Fruit fly (Drosophila melanogaster): ENCODE data around the gene Pdzd8.

- peak; percentile 57 for TF ChIP-seq OdsH (GFP tag; optimal IDR thresholded peaks at IDR 0.05)
- TF ChIP-seq Sp1 (GFP tag; optimal IDR thresholded peaks at IDR 0.05), result peak; percentile 75
- TF ChIP-seq usp (GFP tag; optimal IDR thresholded peaks at IDR 0.05), result no peak
- peak; percentile 2 for TF ChIP-seq Hr83 (GFP tag; optimal IDR thresholded peaks at IDR 0.05; ENCODE audit: poor library complexity, severe bottlenecking)
- peak; percentile 55 for TF ChIP-seq fru (GFP tag; optimal IDR thresholded peaks at IDR 0.05)
- TF ChIP-seq tai (GFP tag; optimal IDR thresholded peaks at IDR 0.05), result no peak
- TF ChIP-seq GATAd (GFP tag; optimal IDR thresholded peaks at IDR 0.05), result no peak
- TF ChIP-seq Vsx2 (GFP tag; optimal IDR thresholded peaks at IDR 0.05; ENCODE audit: partially characterized antibody), result no peak
- no peak for TF ChIP-seq Dfd (GFP tag; optimal IDR thresholded peaks at IDR 0.05)
Observed at dm6 chrX:11925213-11925612, 5.4 kb downstream of the Pdzd8 start.

All from whole organism, wandering third instar larva.